Worm (Caenorhabditis elegans) whole organism, L1 larva: ENCODE results near the gene slc-25A32.
A peak's percentile ranks its signal among the peaks of the same experiment; 100 is the strongest.

ENCODE experiments used
- C04F5.9 ChIP-seq: sonication (generic microtip); optimal IDR thresholded peaks from 2 replicates; lab custom pipeline; 2016; ENCODE audit warnings: missing genetic modification characterization, missing compliant biosample characterization
- blmp-1 ChIP-seq: fragments of 150-350 bp; optimal IDR thresholded peaks from 2 replicates; lab custom pipeline; 2014; ENCODE audit warnings: missing biosample characterization, missing genetic modification characterization
- ceh-63 ChIP-seq: fragments of 200-800 bp; sonication (Bioruptor generic); optimal IDR thresholded peaks from 2 replicates; lab custom pipeline; 2018; ENCODE audit warnings: mild to moderate bottlenecking, missing genetic modification characterization, missing compliant biosample characterization
- ceh-8 ChIP-seq: fragments of 200-800 bp; sonication (Bioruptor generic); optimal IDR thresholded peaks from 2 replicates; lab custom pipeline; 2018; ENCODE audit warnings: mild to moderate bottlenecking, missing genetic modification characterization, moderate library complexity, missing compliant biosample characterization
- ceh-82 ChIP-seq, 3 experiments: fragments of 150-350 bp in 1 of 3; sonication (generic microtip) in 2 of 3; optimal IDR thresholded peaks; 2 replicates each; lab custom pipeline; 2014 to 2017; ENCODE audit warnings: missing biosample characterization in 3 of 3, missing genetic modification characterization in 3 of 3
- ceh-88 ChIP-seq: fragments of 200-800 bp; sonication (Bioruptor generic); IDR thresholded peaks from 2 replicates; pipeline ENCODE4 v1.3.6; 2022; ENCODE audit warnings: missing genetic modification characterization, missing compliant biosample characterization
- ces-1 ChIP-seq: fragments of 150-350 bp; optimal IDR thresholded peaks from 2 replicates; lab custom pipeline; 2014; ENCODE audit warnings: missing biosample characterization, missing genetic modification reagents, missing genetic modification characterization
- dpl-1 ChIP-seq, 3 experiments: fragments of 150-350 bp in 2 of 3; sonication (generic microtip) in 1 of 3; optimal IDR thresholded peaks; 2 replicates each; lab custom pipeline; 2014 to 2017; ENCODE audit warnings: missing biosample characterization in 3 of 3, missing genetic modification characterization in 3 of 3, missing genetic modification reagents in 3 of 3
- dsc-1 ChIP-seq: sonication (generic microtip); optimal IDR thresholded peaks from 2 replicates; lab custom pipeline; 2016; ENCODE audit warnings: mild to moderate bottlenecking, missing genetic modification characterization, missing compliant biosample characterization
- efl-1 ChIP-seq, 4 experiments: fragments of 150-350 bp; optimal IDR thresholded peaks in 3 of 4; peaks in 1 of 4; 1 replicate in 1 of 4; 2 replicates in 3 of 4; lab custom pipeline; 2014; ENCODE audit warnings: missing biosample characterization in 2 of 4, missing genetic modification characterization in 2 of 4, missing genetic modification reagents in 2 of 4
- efl-3 ChIP-seq: fragments of 200-800 bp; sonication (Bioruptor generic); optimal IDR thresholded peaks from 2 replicates; lab custom pipeline; 2018; ENCODE audit warnings: mild to moderate bottlenecking, missing genetic modification characterization, missing compliant biosample characterization
- egl-13 ChIP-seq: sonication (generic microtip); optimal IDR thresholded peaks from 2 replicates; lab custom pipeline; 2016; ENCODE audit warnings: missing genotype, missing genetic modification reagents, missing genetic modification characterization, missing compliant biosample characterization
- elt-2 ChIP-seq: sonication (generic microtip); optimal IDR thresholded peaks from 2 replicates; lab custom pipeline; 2016; ENCODE audit warnings: missing genetic modification characterization, mild to moderate bottlenecking, inconsistent platforms, missing compliant biosample characterization, missing genetic modification reagents
- elt-3 ChIP-seq, 6 experiments: fragments of 150-350 bp in 1 of 6; sonication (generic microtip); optimal IDR thresholded peaks; 2 replicates each; lab custom pipeline; 2017 to 2018; ENCODE audit warnings: missing biosample characterization in 6 of 6, missing genetic modification characterization in 6 of 6, inconsistent platforms in 1 of 6
- fkh-10 ChIP-seq: sonication (generic microtip); optimal IDR thresholded peaks from 2 replicates; lab custom pipeline; 2017; ENCODE audit warnings: missing biosample characterization, missing genetic modification reagents, missing genetic modification characterization
- fkh-4 ChIP-seq: sonication (generic microtip); optimal IDR thresholded peaks from 2 replicates; lab custom pipeline; 2016; ENCODE audit warnings: missing compliant biosample characterization, missing genetic modification characterization, borderline replicate concordance
- grh-1 ChIP-seq: fragments of 200-800 bp; sonication (Bioruptor generic); IDR thresholded peaks from 2 replicates; pipeline ENCODE4 v1.3.6; 2022; ENCODE audit warnings: missing genetic modification reagents, missing genetic modification characterization, missing compliant biosample characterization
- hlh-17 ChIP-seq: fragments of 200-800 bp; sonication (Bioruptor generic); optimal IDR thresholded peaks from 2 replicates; lab custom pipeline; 2018; ENCODE audit warnings: missing genetic modification characterization, mild to moderate bottlenecking, missing compliant biosample characterization, moderate library complexity, borderline replicate concordance
- hlh-4 ChIP-seq: sonication (generic microtip); optimal IDR thresholded peaks from 2 replicates; lab custom pipeline; 2016; ENCODE audit warnings: mild to moderate bottlenecking, missing genetic modification characterization, missing compliant biosample characterization
- lin-13 ChIP-seq: fragments of 150-350 bp; optimal IDR thresholded peaks from 2 replicates; lab custom pipeline; 2014; ENCODE audit warnings: missing biosample characterization, missing genetic modification reagents, missing genetic modification characterization
- lin-14 ChIP-seq: fragments of 200-800 bp; sonication (Bioruptor generic); optimal IDR thresholded peaks from 2 replicates; lab custom pipeline; 2018; ENCODE audit warnings: mild to moderate bottlenecking, missing genetic modification characterization, moderate library complexity, missing compliant biosample characterization
- lin-35 ChIP-seq, 2 experiments: fragments of 150-350 bp; optimal IDR thresholded peaks; 2 replicates each; lab custom pipeline; 2014; ENCODE audit warnings: missing biosample characterization in 2 of 2, missing genetic modification characterization in 2 of 2, missing genetic modification reagents in 2 of 2
- lin-39 ChIP-seq: fragments of 150-350 bp; optimal IDR thresholded peaks from 2 replicates; lab custom pipeline; 2014; ENCODE audit warnings: missing biosample characterization, missing genetic modification reagents, missing genetic modification characterization
- lsy-2 ChIP-seq, 2 experiments: fragments of 150-350 bp; optimal IDR thresholded peaks; 2 replicates each; lab custom pipeline; 2014; ENCODE audit warnings: missing biosample characterization in 2 of 2, missing genetic modification characterization in 2 of 2
- mep-1 ChIP-seq: fragments of 150-350 bp; optimal IDR thresholded peaks from 2 replicates; lab custom pipeline; 2014; ENCODE audit warnings: missing biosample characterization, missing genetic modification characterization
- nhr-12 ChIP-seq: sonication (generic microtip); optimal IDR thresholded peaks from 2 replicates; lab custom pipeline; 2017; ENCODE audit warnings: missing biosample characterization, missing genetic modification characterization
- nhr-20 ChIP-seq: sonication (generic microtip); optimal IDR thresholded peaks from 2 replicates; lab custom pipeline; 2016; ENCODE audit warnings: mild to moderate bottlenecking, missing genetic modification characterization, missing compliant biosample characterization
- nhr-28 ChIP-seq: fragments of 150-350 bp; optimal IDR thresholded peaks from 2 replicates; lab custom pipeline; 2014; ENCODE audit warnings: missing biosample characterization, missing genetic modification characterization
- nhr-71 ChIP-seq: sonication (generic microtip); optimal IDR thresholded peaks from 2 replicates; lab custom pipeline; 2016; ENCODE audit warnings: mild to moderate bottlenecking, missing genetic modification characterization, moderate library complexity, missing compliant biosample characterization
- nhr-76 ChIP-seq: sonication (generic microtip); optimal IDR thresholded peaks from 2 replicates; lab custom pipeline; 2017; ENCODE audit warnings: missing biosample characterization, missing genetic modification characterization
- nhr-77 ChIP-seq: fragments of 150-350 bp; optimal IDR thresholded peaks from 2 replicates; lab custom pipeline; 2014; ENCODE audit warnings: missing biosample characterization, missing genetic modification characterization
- nhr-85 ChIP-seq: sonication (generic microtip); peaks from one replicate; lab custom pipeline; 2016; ENCODE audit warnings: missing genetic modification characterization, inconsistent platforms, missing compliant biosample characterization
- skn-1 ChIP-seq: fragments of 150-350 bp; optimal IDR thresholded peaks from 2 replicates; lab custom pipeline; 2014; ENCODE audit warnings: missing biosample characterization, missing genetic modification characterization
- snu-23 ChIP-seq: sonication (generic microtip); optimal IDR thresholded peaks from 2 replicates; lab custom pipeline; 2016; ENCODE audit warnings: missing genetic modification characterization, missing compliant biosample characterization
- unc-130 ChIP-seq: fragments of 150-350 bp; optimal IDR thresholded peaks from 2 replicates; lab custom pipeline; 2017; ENCODE audit warnings: missing biosample characterization, missing genetic modification characterization, inconsistent platforms
- unc-86 ChIP-seq: sonication (generic microtip); optimal IDR thresholded peaks from 2 replicates; lab custom pipeline; 2016; ENCODE audit warnings: missing genetic modification characterization, missing compliant biosample characterization
- unc-98 ChIP-seq: fragments of 200-800 bp; sonication (Bioruptor generic); IDR thresholded peaks from 2 replicates; pipeline ENCODE4 v1.3.6; 2022; ENCODE audit warnings: missing genetic modification characterization, missing compliant biosample characterization
- vab-15 ChIP-seq: sonication (generic microtip); optimal IDR thresholded peaks from 2 replicates; lab custom pipeline; 2017; ENCODE audit warnings: missing genotype, mild to moderate bottlenecking, missing genetic modification characterization, missing compliant biosample characterization
- xbp-1 ChIP-seq: sonication (generic microtip); optimal IDR thresholded peaks from 2 replicates; lab custom pipeline; 2016; ENCODE audit warnings: missing genetic modification characterization, missing compliant biosample characterization
- zip-4 ChIP-seq: fragments of 200-800 bp; sonication (Bioruptor generic); optimal IDR thresholded peaks from 2 replicates; lab custom pipeline; 2018; ENCODE audit warnings: mild to moderate bottlenecking, missing genetic modification characterization, moderate library complexity, missing compliant biosample characterization

Gene slc-25A32

ce11 chrII:8249710-8250109, 26.4 kb upstream of the slc-25A32 start:
- TF ChIP-seq egl-13 (tag; lab: Kevin White, UChicago) (no peak), elt-2 (tag; lab: Kevin White, UChicago) (peak; percentile 36)
- TF ChIP-seq, all 84 proteins: peak for 1

ce11 chrII:8253160-8253793, 22.8 kb upstream of the slc-25A32 start, which contains the start of gene F35C11.5:
F35C11.5 (plus strand) TSS chrII:8253743.
- TF ChIP-seq grh-1 (no peak), hlh-4 (no peak), dsc-1 (tag; lab: Kevin White, UChicago) (no peak), snu-23 (no peak), C04F5.9 (tag; lab: Kevin White, UChicago) (no peak), fkh-10 (GFP tag; lab: Kevin White, UChicago) (no peak), elt-3 (tag; optimal IDR thresholded peaks at IDR 0.05; lab: Kevin White, UChicago) (no peak), ceh-8 (no peak)

ce11 chrII:8256013-8256412, 20.1 kb upstream of the slc-25A32 start, which contains the start of gene F35C11.7:
F35C11.7 (plus strand) TSS chrII:8256313.
- TF ChIP-seq ceh-63 (GFP tag; lab: Kevin White, UChicago) (no peak), nhr-77 (no peak), nhr-85 (tag; lab: Kevin White, UChicago) (no peak), vab-15 (tag; lab: Kevin White, UChicago) (no peak), fkh-10 (GFP tag; lab: Kevin White, UChicago) (no peak), egl-13 (tag; lab: Kevin White, UChicago) (no peak), nhr-76 (no peak), ceh-88 (no peak), skn-1 (tag; lab: Kevin White, UChicago) (no peak), lin-13 (GFP tag; lab: Kevin White, UChicago) (no peak), nhr-12 (no peak), efl-3 (GFP tag; lab: Kevin White, UChicago) (no peak), xbp-1 (no peak), unc-86 (tag; lab: Kevin White, UChicago) (no peak), mep-1 (tag; lab: Kevin White, UChicago) (no peak), zip-4 (GFP tag; lab: Kevin White, UChicago) (no peak), ces-1 (no peak)

- peak in 1 of 6 experiments; percentile 3 for TF ChIP-seq elt-3 (tag; optimal IDR thresholded peaks at IDR 0.05; lab: Kevin White, UChicago)
- TF ChIP-seq nhr-20 (tag; lab: Kevin White, UChicago) = no peak
- TF ChIP-seq nhr-77 = no peak
- peak; percentile 9 for TF ChIP-seq blmp-1 (tag; lab: Kevin White, UChicago)
- no peak for TF ChIP-seq elt-2 (tag; lab: Kevin White, UChicago)
- TF ChIP-seq dpl-1 (GFP tag; optimal IDR thresholded peaks at IDR 0.05; lab: Kevin White, UChicago) = no peak
These were observed 17.1 kb upstream of the slc-25A32 start, which contains the start of gene F35C11.6 for ce11 chrII:8259038-8259437. F35C11.6 (minus strand) TSS chrII:8259138.

- TF ChIP-seq nhr-71 (tag; lab: Kevin White, UChicago) = peak; percentile 51
- no peak for TF ChIP-seq lin-39 (tag; lab: Kevin White, UChicago)
- peak in 1 of 6 experiments; percentile 31 for TF ChIP-seq elt-3 (tag; optimal IDR thresholded peaks at IDR 0.05; lab: Kevin White, UChicago)
- no peak for TF ChIP-seq ceh-8
- TF ChIP-seq lsy-2 (tag; optimal IDR thresholded peaks at IDR 0.05; lab: Kevin White, UChicago) = no peak
- peak; percentile 41 for TF ChIP-seq nhr-20 (tag; lab: Kevin White, UChicago)
- TF ChIP-seq unc-130 = peak; percentile 20
- TF ChIP-seq efl-1 (optimal IDR thresholded peaks at IDR 0.05; lab: Kevin White, UChicago) = no peak
- peak in 1 of 2 experiments; percentile 16 for TF ChIP-seq efl-1 (GFP tag; optimal IDR thresholded peaks at IDR 0.05 in 1 of 2; lab: Kevin White, UChicago)
- no peak for TF ChIP-seq hlh-17 (GFP tag; lab: Kevin White, UChicago)
- peak; percentile 36 for TF ChIP-seq blmp-1 (tag; lab: Kevin White, UChicago)
- TF ChIP-seq lin-14 (GFP tag; lab: Kevin White, UChicago) = peak; percentile 54
- peak; percentile 43 for TF ChIP-seq snu-23
- no peak for TF ChIP-seq fkh-4 (tag; lab: Kevin White, UChicago)
- TF ChIP-seq unc-98 (GFP tag; lab: Robert Waterston, UW) = no peak
- TF ChIP-seq lin-35 (GFP tag; optimal IDR thresholded peaks at IDR 0.05; lab: Kevin White, UChicago) = peak in 1 of 2 experiments; percentile 36
- TF ChIP-seq nhr-28 (tag; lab: Kevin White, UChicago) = no peak
- no peak for TF ChIP-seq ceh-82 (tag; optimal IDR thresholded peaks at IDR 0.05; lab: Kevin White, UChicago)
- peak; percentile 94 for TF ChIP-seq nhr-85 (tag; lab: Kevin White, UChicago)
- TF ChIP-seq, all 84 proteins: peak for 10
These were observed 16.4 kb upstream of the slc-25A32 start for ce11 chrII:8259674-8260073.
